Fruit fly (Drosophila melanogaster) whole organism, prepupa: ENCODE data around the gene CG33687.

Experiments
- CG10669 ChIP-seq: fragments of 200-800 bp; sonication (Bioruptor generic); optimal IDR thresholded peaks from 3 replicates; lab custom pipeline; 2018; ENCODE audit warnings: missing biosample characterization, mild to moderate bottlenecking, missing genetic modification characterization, moderate library complexity
- CG15336 ChIP-seq: fragments of 200-800 bp; sonication (Bioruptor generic); IDR thresholded peaks from 2 replicates; pipeline ENCODE4 v1.3.6; 2022; ENCODE audit warnings: missing biosample characterization, missing genetic modification characterization
- Sox14 ChIP-seq: fragments of 200-800 bp; sonication (Bioruptor generic); optimal IDR thresholded peaks from 3 replicates; lab custom pipeline; 2016; ENCODE audit warnings: missing biosample characterization, missing genetic modification characterization
- cyc ChIP-seq: fragments of 200-800 bp; sonication (Bioruptor generic); optimal IDR thresholded peaks from 3 replicates; lab custom pipeline; 2016; ENCODE audit warnings: missing biosample characterization, missing genetic modification characterization
- net ChIP-seq: fragments of 200-800 bp; sonication (Bioruptor generic); optimal IDR thresholded peaks from 3 replicates; lab custom pipeline; 2016; ENCODE audit warnings: missing biosample characterization, missing genetic modification characterization
- salr ChIP-seq, 2 experiments: fragments of 200-800 bp; sonication (Bioruptor generic); optimal IDR thresholded peaks; 3 replicates each; lab custom pipeline; 2016 to 2018; ENCODE audit warnings: missing biosample characterization in 2 of 2, missing genetic modification characterization in 2 of 2, mild to moderate bottlenecking in 1 of 2

dm6 chr3L:16155547-16155946 lies 42.1 kb upstream of the CG33687 start:
- no peak for TF ChIP-seq salr (GFP tag; optimal IDR thresholded peaks at IDR 0.05; lab: Kevin White, UChicago)
- no peak for TF ChIP-seq net (GFP tag; lab: Kevin White, UChicago)
- no peak for TF ChIP-seq CG10669 (GFP tag; lab: Kevin White, UChicago)
- no peak for TF ChIP-seq Sox14 (GFP tag; lab: Kevin White, UChicago)
- no peak for TF ChIP-seq cyc (GFP tag; lab: Kevin White, UChicago)
- no peak for TF ChIP-seq CG15336
